Worm (Caenorhabditis elegans) whole organism, L3 larva: ENCODE measurements around the gene H10D18.1.

Source experiments
- R02D3.7 ChIP-seq: fragments of 150-350 bp; optimal IDR thresholded peaks from 2 replicates; lab custom pipeline; 2014; ENCODE audit warnings: missing biosample characterization, missing genetic modification characterization
- ZK546.5 ChIP-seq: sonication (generic microtip); optimal IDR thresholded peaks from 2 replicates; lab custom pipeline; 2017; ENCODE audit warnings: missing biosample characterization, missing genetic modification characterization
- aly-2 ChIP-seq: fragments of 150-350 bp; optimal IDR thresholded peaks from 2 replicates; lab custom pipeline; 2014; ENCODE audit warnings: missing biosample characterization, missing genetic modification characterization
- ama-1 ChIP-seq: fragments of 150-350 bp; optimal IDR thresholded peaks from 2 replicates; lab custom pipeline; 2018
- ceh-16 ChIP-seq: sonication (generic microtip); optimal IDR thresholded peaks from 2 replicates; lab custom pipeline; 2017; ENCODE audit warnings: missing biosample characterization, missing genetic modification characterization
- ceh-28 ChIP-seq: fragments of 150-350 bp; optimal IDR thresholded peaks from 2 replicates; lab custom pipeline; 2014; ENCODE audit warnings: missing biosample characterization, missing genetic modification reagents, missing genetic modification characterization
- ceh-82 ChIP-seq: fragments of 150-350 bp; optimal IDR thresholded peaks from 2 replicates; lab custom pipeline; 2014; ENCODE audit warnings: missing biosample characterization, missing genetic modification characterization
- ceh-9 ChIP-seq: sonication (generic microtip); optimal IDR thresholded peaks from 2 replicates; lab custom pipeline; 2018; ENCODE audit warnings: missing biosample characterization, missing genetic modification characterization
- daf-12 ChIP-seq: fragments of 150-350 bp; optimal IDR thresholded peaks from 2 replicates; lab custom pipeline; 2014; ENCODE audit warnings: missing biosample characterization, missing genetic modification reagents, missing genetic modification characterization
- egl-27 ChIP-seq: sonication (generic microtip); optimal IDR thresholded peaks from 4 replicates; lab custom pipeline; 2017; ENCODE audit warnings: missing biosample characterization, missing genetic modification reagents, missing genetic modification characterization
- egl-5 ChIP-seq: fragments of 150-350 bp; optimal IDR thresholded peaks from 2 replicates; lab custom pipeline; 2017; ENCODE audit warnings: missing biosample characterization, missing genetic modification reagents, missing genetic modification characterization, inconsistent platforms
- elt-1 ChIP-seq: fragments of 150-350 bp; optimal IDR thresholded peaks from 2 replicates; lab custom pipeline; 2014; ENCODE audit warnings: missing biosample characterization, missing genetic modification characterization
- elt-2 ChIP-seq: sonication (generic microtip); optimal IDR thresholded peaks from 2 replicates; lab custom pipeline; 2016; ENCODE audit warnings: missing genetic modification reagents, mild to moderate bottlenecking, missing genetic modification characterization, missing compliant biosample characterization
- elt-3 ChIP-seq, 3 experiments: fragments of 150-350 bp in 1 of 3; sonication (generic microtip) in 2 of 3; optimal IDR thresholded peaks; 2 replicates in 2 of 3; 4 replicates in 1 of 3; lab custom pipeline; 2014 to 2017; ENCODE audit warnings: missing biosample characterization in 3 of 3, missing genetic modification characterization in 3 of 3
- eor-1 ChIP-seq, 2 experiments: fragments of 150-350 bp; optimal IDR thresholded peaks; 2 replicates each; lab custom pipeline; 2014 to 2018; ENCODE audit warnings: missing biosample characterization in 2 of 2, missing genetic modification characterization in 2 of 2
- fkh-10 ChIP-seq: sonication (generic microtip); optimal IDR thresholded peaks from 2 replicates; lab custom pipeline; 2017; ENCODE audit warnings: missing biosample characterization, missing genetic modification reagents, missing genetic modification characterization
- fos-1 ChIP-seq: fragments of 150-350 bp; optimal IDR thresholded peaks from 2 replicates; lab custom pipeline; 2014; ENCODE audit warnings: missing biosample characterization, missing genetic modification characterization
- hmg-11 ChIP-seq: sonication (generic microtip); optimal IDR thresholded peaks from 2 replicates; lab custom pipeline; 2016; ENCODE audit warnings: missing genetic modification characterization, missing compliant biosample characterization
- jun-1 ChIP-seq: fragments of 150-350 bp; optimal IDR thresholded peaks from 2 replicates; lab custom pipeline; 2014; ENCODE audit warnings: missing biosample characterization, missing genetic modification reagents, missing genetic modification characterization
- lin-15B ChIP-seq: fragments of 150-350 bp; optimal IDR thresholded peaks from 2 replicates; lab custom pipeline; 2014; ENCODE audit warnings: missing biosample characterization, missing genetic modification characterization
- lin-39 ChIP-seq: fragments of 150-350 bp; optimal IDR thresholded peaks from 2 replicates; lab custom pipeline; 2018; ENCODE audit warnings: missing biosample characterization, missing genetic modification reagents, missing genetic modification characterization
- mdl-1 ChIP-seq: fragments of 150-350 bp; optimal IDR thresholded peaks from 2 replicates; lab custom pipeline; 2014; ENCODE audit warnings: missing biosample characterization, missing genetic modification characterization
- mml-1 ChIP-seq: fragments of 150-350 bp; sonication (generic microtip); optimal IDR thresholded peaks from 3 replicates; lab custom pipeline; 2014; ENCODE audit warnings: missing biosample characterization, missing genetic modification characterization
- nfya-1 ChIP-seq: sonication (generic microtip); optimal IDR thresholded peaks from 2 replicates; lab custom pipeline; 2017; ENCODE audit warnings: missing genetic modification characterization, mild to moderate bottlenecking, missing compliant biosample characterization, antibody characterized with exemption, moderate library complexity; ENCODE audit not compliant: insufficient read depth
- nhr-237 ChIP-seq: fragments of 150-350 bp; optimal IDR thresholded peaks from 2 replicates; lab custom pipeline; 2014; ENCODE audit warnings: missing biosample characterization, missing genetic modification characterization
- nhr-25 ChIP-seq: sonication (generic microtip); optimal IDR thresholded peaks from 2 replicates; lab custom pipeline; 2017; ENCODE audit warnings: missing biosample characterization, missing genetic modification characterization
- nhr-28 ChIP-seq: fragments of 150-350 bp; optimal IDR thresholded peaks from 2 replicates; lab custom pipeline; 2014; ENCODE audit warnings: missing biosample characterization, missing genetic modification characterization
- nhr-76 ChIP-seq: fragments of 150-350 bp; sonication (generic microtip); optimal IDR thresholded peaks from 5 replicates; lab custom pipeline; 2014; ENCODE audit warnings: missing biosample characterization, missing genetic modification characterization
- nhr-77 ChIP-seq: fragments of 150-350 bp; optimal IDR thresholded peaks from 2 replicates; lab custom pipeline; 2014; ENCODE audit warnings: missing biosample characterization, missing genetic modification characterization
- pqm-1 ChIP-seq: fragments of 150-350 bp; optimal IDR thresholded peaks from 2 replicates; lab custom pipeline; 2017; ENCODE audit warnings: missing biosample characterization, missing genetic modification characterization, inconsistent platforms
- skn-1 ChIP-seq: fragments of 150-350 bp; optimal IDR thresholded peaks from 2 replicates; lab custom pipeline; 2014; ENCODE audit warnings: missing biosample characterization, missing genetic modification characterization
- snpc-4 ChIP-seq: fragments of 150-350 bp; optimal IDR thresholded peaks from 2 replicates; lab custom pipeline; 2014; ENCODE audit warnings: missing biosample characterization, missing genetic modification characterization
- unc-39 ChIP-seq: sonication (generic microtip); optimal IDR thresholded peaks from 4 replicates; lab custom pipeline; 2017; ENCODE audit warnings: missing biosample characterization, missing genetic modification characterization
- unc-62 ChIP-seq: fragments of 150-350 bp; sonication (generic microtip); optimal IDR thresholded peaks from 4 replicates; lab custom pipeline; 2014; ENCODE audit warnings: missing biosample characterization, missing genetic modification reagents, missing genetic modification characterization
- zag-1 ChIP-seq: fragments of 150-350 bp; optimal IDR thresholded peaks from 2 replicates; lab custom pipeline; 2014; ENCODE audit warnings: missing biosample characterization, missing genetic modification characterization
- ztf-11 ChIP-seq: fragments of 150-350 bp; optimal IDR thresholded peaks from 2 replicates; lab custom pipeline; 2014; ENCODE audit warnings: missing biosample characterization, missing genetic modification characterization
- ztf-4 ChIP-seq: fragments of 150-350 bp; optimal IDR thresholded peaks from 2 replicates; lab custom pipeline; 2014; ENCODE audit warnings: missing biosample characterization, missing genetic modification characterization

H10D18.1 gene

ce11 chrV:3799737-3800136 lies 15.3 kb upstream of the H10D18.1 start:
- no peak for TF ChIP-seq jun-1 (tag; lab: Kevin White, UChicago)
- TF ChIP-seq nhr-76, result no peak
- TF ChIP-seq R02D3.7, result no peak
- no peak for TF ChIP-seq mdl-1
- TF ChIP-seq zag-1 (tag; lab: Kevin White, UChicago), result no peak
- no peak for TF ChIP-seq ZK546.5 (tag; lab: Kevin White, UChicago)
- no peak for TF ChIP-seq elt-2 (tag; lab: Kevin White, UChicago)

- TF ChIP-seq mml-1 (tag; lab: Kevin White, UChicago) (no peak), nhr-76 (no peak), skn-1 (tag; lab: Kevin White, UChicago) (no peak), ceh-9 (tag; lab: Kevin White, UChicago) (no peak)
- TF ChIP-seq, all 47 proteins: peak for 0
Measured at ce11 chrV:3800378-3800777, 14.6 kb upstream of the H10D18.1 start, which contains the start of gene srt-30. Gene srt-30, minus strand, starts transcription at chrV:3800478.

ce11 chrV:3801787-3802417 lies 13.1 kb upstream of the H10D18.1 start:
- TF ChIP-seq elt-3 (tag; optimal IDR thresholded peaks at IDR 0.05; lab: Kevin White, UChicago) (no peak), ceh-28 (tag; lab: Kevin White, UChicago) (no peak), ama-1 (lab: Kevin White, UChicago) (no peak), egl-5 (tag; lab: Kevin White, UChicago) (no peak), ztf-4 (tag; lab: Kevin White, UChicago) (no peak), eor-1 (tag; optimal IDR thresholded peaks at IDR 0.05; lab: Kevin White, UChicago) (no peak), nhr-25 (tag; lab: Kevin White, UChicago) (no peak), lin-39 (tag; lab: Kevin White, UChicago) (no peak), ztf-11 (no peak), nhr-28 (tag; lab: Kevin White, UChicago) (no peak), elt-1 (tag; lab: Kevin White, UChicago) (no peak), lin-15B (tag; lab: Kevin White, UChicago) (no peak), ceh-16 (tag; lab: Kevin White, UChicago) (no peak), snpc-4 (tag; lab: Kevin White, UChicago) (no peak), zag-1 (tag; lab: Kevin White, UChicago) (no peak), daf-12 (tag; lab: Kevin White, UChicago) (no peak), fkh-10 (GFP tag; lab: Kevin White, UChicago) (no peak), aly-2 (no peak), unc-39 (tag; lab: Kevin White, UChicago) (no peak)

ce11 chrV:3803343-3803742 lies 11.7 kb upstream of the H10D18.1 start, which contains the start of gene cyp-33C8:
Gene cyp-33C8, minus strand, starts transcription at chrV:3803542.
- TF ChIP-seq ceh-82 (tag; lab: Kevin White, UChicago) (no peak), R02D3.7 (no peak), fos-1 (no peak), hmg-11 (tag; lab: Kevin White, UChicago) (no peak), pqm-1 (tag; lab: Kevin White, UChicago) (peak; percentile 24), daf-12 (tag; lab: Kevin White, UChicago) (no peak), elt-2 (tag; lab: Kevin White, UChicago) (peak; percentile 21), lin-39 (tag; lab: Kevin White, UChicago) (peak; percentile 20), ztf-4 (tag; lab: Kevin White, UChicago) (no peak), nhr-237 (tag; lab: Kevin White, UChicago) (no peak), snpc-4 (tag; lab: Kevin White, UChicago) (peak; percentile 5), unc-62 (GFP tag; lab: Kevin White, UChicago) (no peak), zag-1 (tag; lab: Kevin White, UChicago) (no peak), lin-15B (tag; lab: Kevin White, UChicago) (no peak), skn-1 (tag; lab: Kevin White, UChicago) (no peak), nhr-77 (no peak), egl-27 (tag; lab: Kevin White, UChicago) (no peak), egl-5 (tag; lab: Kevin White, UChicago) (no peak), nhr-28 (tag; lab: Kevin White, UChicago) (no peak), nfya-1 (tag; lab: Kevin White, UChicago) (no peak)
